Worm (Caenorhabditis elegans) whole organism, L3 larva: Measurements from ENCODE around the gene fbxb-79.

Experiments used
- eor-1 ChIP-seq, 2 experiments: fragments of 150-350 bp; optimal IDR thresholded peaks; 2 replicates each; lab custom pipeline; 2014 to 2018; ENCODE audit warnings: missing biosample characterization in 2 of 2, missing genetic modification characterization in 2 of 2
- fos-1 ChIP-seq: fragments of 150-350 bp; optimal IDR thresholded peaks from 2 replicates; lab custom pipeline; 2014; ENCODE audit warnings: missing biosample characterization, missing genetic modification characterization
- jun-1 ChIP-seq: fragments of 150-350 bp; optimal IDR thresholded peaks from 2 replicates; lab custom pipeline; 2014; ENCODE audit warnings: missing biosample characterization, missing genetic modification reagents, missing genetic modification characterization
- nhr-77 ChIP-seq: fragments of 150-350 bp; optimal IDR thresholded peaks from 2 replicates; lab custom pipeline; 2014; ENCODE audit warnings: missing biosample characterization, missing genetic modification characterization
- ztf-11 ChIP-seq: fragments of 150-350 bp; optimal IDR thresholded peaks from 2 replicates; lab custom pipeline; 2014; ENCODE audit warnings: missing biosample characterization, missing genetic modification characterization

- TF ChIP-seq ztf-11 (no peak), fos-1 (tag; lab: Kevin White, UChicago) (no peak), jun-1 (tag; lab: Kevin White, UChicago) (no peak), nhr-77 (tag; lab: Kevin White, UChicago) (no peak), eor-1 (tag; optimal IDR thresholded peaks at IDR 0.05; lab: Kevin White, UChicago) (no peak)
These were observed 2.6 kb downstream of the fbxb-79 start, which contains the start of gene sdz-27 for ce11 chrIV:11186729-11187128.
